Worm (Caenorhabditis elegans) whole organism, late embryonic: ENCODE measurements around the gene B0252.11.

Experiments used
- ceh-34 ChIP-seq: sonication (generic microtip); optimal IDR thresholded peaks from 2 replicates; lab custom pipeline; 2016; ENCODE audit warnings: mild to moderate bottlenecking, missing genetic modification characterization, missing compliant biosample characterization
- nfya-1 ChIP-seq: sonication (generic microtip); optimal IDR thresholded peaks from 2 replicates; lab custom pipeline; 2017; ENCODE audit warnings: missing genetic modification characterization, mild to moderate bottlenecking, missing compliant biosample characterization, antibody characterized with exemption, moderate library complexity
- pat-9 ChIP-seq: fragments of 200-800 bp; sonication (Bioruptor generic); optimal IDR thresholded peaks from 2 replicates; lab custom pipeline; 2018; ENCODE audit warnings: mild to moderate bottlenecking, missing genetic modification characterization, moderate library complexity, missing compliant biosample characterization
- sox-2 ChIP-seq: fragments of 200-800 bp; sonication (Bioruptor generic); IDR thresholded peaks from 2 replicates; pipeline ENCODE4 v1.3.6; 2022; ENCODE audit warnings: missing genetic modification reagents, missing genetic modification characterization, missing compliant biosample characterization
- unc-42 ChIP-seq: sonication (generic microtip); optimal IDR thresholded peaks from 2 replicates; lab custom pipeline; 2016; ENCODE audit warnings: missing genotype, missing genetic modification characterization, missing compliant biosample characterization
- unc-55 ChIP-seq: sonication (generic microtip); optimal IDR thresholded peaks from 2 replicates; lab custom pipeline; 2017; ENCODE audit warnings: missing biosample characterization, missing genetic modification reagents, missing genetic modification characterization

ce11 chrII:6900708-6901107 is 16.9 kb downstream of the B0252.11 start:
- no peak for TF ChIP-seq unc-55 (GFP tag; lab: Kevin White, UChicago)
- no peak for TF ChIP-seq sox-2 (GFP tag; lab: Robert Waterston, UW)
- TF ChIP-seq unc-42: no peak
- no peak for TF ChIP-seq nfya-1
- no peak for TF ChIP-seq ceh-34 (tag; lab: Kevin White, UChicago)
- no peak for TF ChIP-seq pat-9
